Fruit fly (Drosophila melanogaster): ENCODE results near the gene CG32235.

Gene CG32235

DNA sequence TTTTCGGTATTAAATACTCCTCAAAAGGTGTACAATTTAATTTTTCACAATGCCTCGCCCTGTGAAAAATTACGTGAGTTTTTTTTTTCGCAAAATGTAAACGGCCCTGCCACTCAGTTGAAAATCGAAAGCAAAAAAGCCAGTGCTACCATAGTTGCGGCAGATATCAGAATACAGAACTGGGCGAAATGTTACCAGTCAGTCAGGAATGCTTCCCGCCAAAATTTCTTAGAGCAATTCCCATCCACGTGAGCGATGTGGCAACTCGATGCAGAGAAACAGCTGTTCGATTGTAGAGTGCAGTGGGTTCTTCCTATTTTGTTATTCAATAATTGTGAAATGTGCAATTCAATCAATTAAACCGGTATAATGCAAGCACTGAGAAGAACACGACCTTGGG lies 34.7 kb downstream of the CG32235 start, which contains the start of the genes Dhc64C and LeuRS-m:
Dhc64C (minus strand) TSS at position 104 of the 400 bp plus-strand sequence.
LeuRS-m (plus strand) TSS at position 270 of the 400 bp plus-strand sequence.
- TF ChIP-seq CG17806 (tag; optimal IDR thresholded peaks at IDR 0.05): no peak
- TF ChIP-seq Ets98B (GFP tag; IDR thresholded peaks at IDR 0.05): 0 out of 2 replicates have a peak, but pooled peaks have one; percentile 14

DNA sequence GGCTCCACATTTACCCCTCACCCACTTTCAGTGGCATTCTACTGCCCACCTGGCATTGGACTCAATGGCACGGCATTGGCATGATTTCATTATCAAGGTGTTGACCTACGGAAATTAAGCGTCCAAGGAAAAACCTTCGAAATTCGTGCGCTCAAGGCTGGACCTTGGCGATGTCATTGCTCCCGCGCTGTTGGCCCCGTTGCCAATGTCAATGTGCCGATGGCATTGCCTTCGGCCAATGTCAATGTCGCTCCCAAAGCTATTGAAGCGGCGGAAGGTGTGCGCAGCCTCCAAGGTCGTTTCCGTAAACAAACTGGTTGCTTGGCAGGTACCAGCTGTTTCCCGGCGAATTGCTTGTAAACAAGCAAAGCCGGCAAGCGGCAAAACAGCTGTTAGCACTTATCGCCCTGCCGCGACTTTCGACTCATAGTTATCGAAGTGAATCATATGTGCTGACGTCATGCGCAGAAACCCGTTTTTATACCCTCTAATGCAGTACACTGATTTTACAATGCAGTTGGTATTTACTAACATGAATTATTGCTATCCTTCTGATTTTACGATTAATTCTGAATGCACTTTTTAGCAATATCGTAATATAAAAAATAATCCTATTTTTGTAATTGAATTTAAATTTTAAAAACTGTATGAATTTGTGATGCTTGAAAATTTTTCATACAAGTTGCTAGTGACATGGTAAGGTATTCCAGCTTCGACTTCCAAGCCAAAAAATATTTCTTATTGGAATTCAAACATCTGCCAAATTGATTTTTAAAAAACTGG lies 35.7 kb downstream of the CG32235 start:
- TF ChIP-seq CG4496 (GFP tag; IDR thresholded peaks at IDR 0.05): peak; percentile 97
- peak; percentile 94 for TF ChIP-seq CG8159 (tag; optimal IDR thresholded peaks at IDR 0.05)
- peak; percentile 84 for TF ChIP-seq CG10348 (GFP tag; IDR thresholded peaks at IDR 0.05)
- peak; percentile 90 for TF ChIP-seq CG12605 (GFP tag; IDR thresholded peaks at IDR 0.05)
- no peak for TF ChIP-seq CG13204 (GFP tag; optimal IDR thresholded peaks at IDR 0.05)
- TF ChIP-seq D1 (tag; optimal IDR thresholded peaks at IDR 0.05): no peak
- peak; percentile 78 for TF ChIP-seq gl (tag; optimal IDR thresholded peaks at IDR 0.05)
- no peak for TF ChIP-seq CG8301 (tag; optimal IDR thresholded peaks at IDR 0.05)
- peak; percentile 91 for TF ChIP-seq CG15710 (tag; optimal IDR thresholded peaks at IDR 0.05)
- TF ChIP-seq Ets98B (GFP tag; IDR thresholded peaks at IDR 0.05): peak; percentile 96
- TF ChIP-seq CG34367 (tag; optimal IDR thresholded peaks at IDR 0.05): peak; percentile 84
- peak; percentile 92 for TF ChIP-seq CG17806 (tag; optimal IDR thresholded peaks at IDR 0.05)
- peak; percentile 97 for TF ChIP-seq CG32121 (GFP tag; IDR thresholded peaks at IDR 0.05)
- TF ChIP-seq Snoo (tag; optimal IDR thresholded peaks at IDR 0.05): no peak
- peak; percentile 96 for TF ChIP-seq EcR (GFP tag; optimal IDR thresholded peaks at IDR 0.05)
- no peak for TF ChIP-seq Pif1A (GFP tag; optimal IDR thresholded peaks at IDR 0.05)
- TF ChIP-seq CG9948 (tag; optimal IDR thresholded peaks at IDR 0.05): peak; percentile 91
- TF ChIP-seq rn (GFP tag; IDR thresholded peaks at IDR 0.05): peak; percentile 92
- peak; percentile 93 for TF ChIP-seq fd96Ca (GFP tag; IDR thresholded peaks at IDR 0.05)
- TF ChIP-seq CG14655 (GFP tag; optimal IDR thresholded peaks at IDR 0.05): peak; percentile 94
- peak; percentile 95 for TF ChIP-seq Pif1B (GFP tag; optimal IDR thresholded peaks at IDR 0.05)

DNA sequence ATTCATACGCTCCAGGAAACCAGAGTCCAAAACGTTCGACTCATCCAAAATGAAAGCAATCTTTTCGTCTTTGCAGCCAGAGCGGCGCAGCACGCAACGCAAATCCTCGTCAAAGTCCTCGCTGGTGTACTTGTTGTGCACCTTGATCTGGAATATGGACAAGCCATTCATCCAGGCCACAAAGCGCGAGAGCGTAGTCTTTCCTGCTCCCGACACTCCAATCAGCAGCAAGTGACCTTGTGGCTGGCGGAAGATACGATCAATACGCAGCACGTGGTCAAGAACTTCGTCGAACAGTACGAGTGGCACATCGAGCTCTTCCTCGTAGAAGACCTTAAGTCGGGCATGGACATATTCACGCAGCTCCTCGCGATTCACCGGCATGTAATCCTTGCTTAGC lies 46.1 kb downstream of the CG32235 start:
- TF ChIP-seq Snoo (tag; optimal IDR thresholded peaks at IDR 0.05): no peak
- no peak for TF ChIP-seq EcR (GFP tag; optimal IDR thresholded peaks at IDR 0.05)
- TF ChIP-seq CG13204 (GFP tag; optimal IDR thresholded peaks at IDR 0.05): no peak
- TF ChIP-seq D1 (tag; optimal IDR thresholded peaks at IDR 0.05): no peak
- no peak for TF ChIP-seq Pif1B (GFP tag; optimal IDR thresholded peaks at IDR 0.05)
- TF ChIP-seq fd96Ca (GFP tag; IDR thresholded peaks at IDR 0.05): no peak

Data from whole organism, pupa.